Fruit fly (Drosophila melanogaster) Kc167 (cell line): ENCODE results near the gene OdsH.

ENCODE experiments used
- insv ChIP-seq: fragments of >200 bp; optimal IDR thresholded peaks from 3 replicates; lab custom pipeline; 2018; ENCODE audit warnings: missing external identifiers
- ttk ChIP-seq: sonication (Bioruptor generic); optimal IDR thresholded peaks from 2 replicates; lab custom pipeline; 2017; ENCODE audit warnings: missing external identifiers

DNA sequence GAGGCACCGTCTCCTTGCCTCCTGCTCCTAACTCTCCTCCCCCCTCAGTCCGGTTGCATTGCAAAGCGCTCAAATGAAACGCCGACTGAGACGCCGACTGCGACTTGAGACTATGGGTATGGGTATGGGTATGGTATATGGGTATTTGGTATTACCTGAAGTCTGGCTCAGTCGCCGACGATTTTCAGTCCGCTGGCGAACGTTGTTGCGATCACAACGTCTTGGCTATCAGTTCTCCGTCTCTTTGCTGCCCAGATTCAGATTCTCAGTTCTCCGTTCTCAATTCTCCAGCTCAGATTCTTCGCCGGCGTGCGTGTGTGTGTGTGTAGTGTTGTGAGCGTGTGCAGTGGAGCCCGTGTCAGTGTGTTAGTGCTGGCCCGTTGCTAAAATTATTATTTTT is 39.8 kb downstream of the OdsH start, which contains the start of gene CG6398:
- TF ChIP-seq insv (lab: Kevin White, UChicago) = no peak
- no peak for TF ChIP-seq ttk
